Worm (Caenorhabditis elegans) whole organism, L4 larva: ENCODE measurements around the gene ska-3.

Source experiments
- F49E8.2 ChIP-seq: sonication (generic microtip); optimal IDR thresholded peaks from 2 replicates; lab custom pipeline; 2016; ENCODE audit warnings: missing compliant biosample characterization, mild to moderate bottlenecking, missing genetic modification characterization, borderline replicate concordance
- ceh-28 ChIP-seq: fragments of 150-350 bp; optimal IDR thresholded peaks from 2 replicates; lab custom pipeline; 2014; ENCODE audit warnings: missing biosample characterization, missing genetic modification reagents, missing genetic modification characterization
- daf-12 ChIP-seq: fragments of 150-350 bp; optimal IDR thresholded peaks from 2 replicates; lab custom pipeline; 2014; ENCODE audit warnings: missing biosample characterization, missing genetic modification reagents, missing genetic modification characterization
- dmd-8 ChIP-seq: fragments of 200-800 bp; sonication (Bioruptor generic); IDR thresholded peaks from 2 replicates; pipeline ENCODE4 v1.3.6; 2022; ENCODE audit warnings: missing genetic modification characterization, missing compliant biosample characterization
- fkh-10 ChIP-seq: fragments of 150-350 bp; optimal IDR thresholded peaks from 2 replicates; lab custom pipeline; 2014; ENCODE audit warnings: missing biosample characterization, missing genetic modification reagents, missing genetic modification characterization
- gei-8 ChIP-seq: fragments of 200-800 bp; sonication (Bioruptor generic); optimal IDR thresholded peaks from 2 replicates; lab custom pipeline; 2018; ENCODE audit warnings: mild to moderate bottlenecking, missing genetic modification characterization, missing compliant biosample characterization
- jun-1 ChIP-seq: fragments of 150-350 bp; optimal IDR thresholded peaks from 2 replicates; lab custom pipeline; 2014; ENCODE audit warnings: missing biosample characterization, missing genetic modification reagents, missing genetic modification characterization
- lin-13 ChIP-seq: fragments of 150-350 bp; optimal IDR thresholded peaks from 2 replicates; lab custom pipeline; 2014; ENCODE audit warnings: missing biosample characterization, missing genetic modification reagents, missing genetic modification characterization
- lin-15B ChIP-seq: fragments of 150-350 bp; sonication (generic microtip); optimal IDR thresholded peaks from 3 replicates; lab custom pipeline; 2014; ENCODE audit warnings: missing biosample characterization, missing genetic modification characterization
- php-3 ChIP-seq: fragments of 200-800 bp; sonication (Bioruptor generic); IDR thresholded peaks from 2 replicates; pipeline ENCODE4 v1.3.6; 2022; ENCODE audit warnings: missing genetic modification reagents, missing genetic modification characterization, missing compliant biosample characterization
- skn-1 ChIP-seq: fragments of 150-350 bp; optimal IDR thresholded peaks from 2 replicates; lab custom pipeline; 2014; ENCODE audit warnings: missing biosample characterization, missing genetic modification characterization
- snpc-4 ChIP-seq: fragments of 150-350 bp; optimal IDR thresholded peaks from 2 replicates; lab custom pipeline; 2014; ENCODE audit warnings: missing biosample characterization, missing genetic modification characterization
- unc-62 ChIP-seq, 3 experiments: fragments of 150-350 bp in 1 of 3; sonication (generic microtip); optimal IDR thresholded peaks in 2 of 3; peaks in 1 of 3; 1 replicate in 1 of 3; 2 replicates in 2 of 3; lab custom pipeline; 2014 to 2017; ENCODE audit warnings: missing biosample characterization in 3 of 3, missing genetic modification characterization in 3 of 3, missing genetic modification reagents in 3 of 3, missing genotype in 1 of 3
- zfp-2 ChIP-seq: sonication (generic microtip); optimal IDR thresholded peaks from 2 replicates; lab custom pipeline; 2016; ENCODE audit warnings: mild to moderate bottlenecking, missing genetic modification characterization, missing compliant biosample characterization

- TF ChIP-seq F49E8.2 (tag; lab: Kevin White, UChicago) (no peak), skn-1 (tag; lab: Kevin White, UChicago) (no peak), ceh-28 (tag; lab: Kevin White, UChicago) (no peak), zfp-2 (tag; lab: Kevin White, UChicago) (no peak), gei-8 (no peak), daf-12 (no peak), jun-1 (no peak), lin-15B (tag; lab: Kevin White, UChicago) (no peak), unc-62 (GFP tag; optimal IDR thresholded peaks at IDR 0.05 in 1 of 2; lab: Kevin White, UChicago) (no peak), unc-62 (tag; optimal IDR thresholded peaks at IDR 0.05; lab: Kevin White, UChicago) (no peak), fkh-10 (GFP tag; lab: Kevin White, UChicago) (no peak), dmd-8 (GFP tag; lab: Robert Waterston, UW) (no peak), snpc-4 (tag; lab: Kevin White, UChicago) (no peak), lin-13 (GFP tag; lab: Kevin White, UChicago) (no peak), php-3 (GFP tag; lab: Robert Waterston, UW) (no peak)
Measured at ce11 chrIII:5722550-5722949, 43.7 kb upstream of the ska-3 start, which contains the start of gene wrm-1.
